Fruit fly (Drosophila melanogaster): ENCODE measurements around the gene atk.

The atk gene

DNA sequence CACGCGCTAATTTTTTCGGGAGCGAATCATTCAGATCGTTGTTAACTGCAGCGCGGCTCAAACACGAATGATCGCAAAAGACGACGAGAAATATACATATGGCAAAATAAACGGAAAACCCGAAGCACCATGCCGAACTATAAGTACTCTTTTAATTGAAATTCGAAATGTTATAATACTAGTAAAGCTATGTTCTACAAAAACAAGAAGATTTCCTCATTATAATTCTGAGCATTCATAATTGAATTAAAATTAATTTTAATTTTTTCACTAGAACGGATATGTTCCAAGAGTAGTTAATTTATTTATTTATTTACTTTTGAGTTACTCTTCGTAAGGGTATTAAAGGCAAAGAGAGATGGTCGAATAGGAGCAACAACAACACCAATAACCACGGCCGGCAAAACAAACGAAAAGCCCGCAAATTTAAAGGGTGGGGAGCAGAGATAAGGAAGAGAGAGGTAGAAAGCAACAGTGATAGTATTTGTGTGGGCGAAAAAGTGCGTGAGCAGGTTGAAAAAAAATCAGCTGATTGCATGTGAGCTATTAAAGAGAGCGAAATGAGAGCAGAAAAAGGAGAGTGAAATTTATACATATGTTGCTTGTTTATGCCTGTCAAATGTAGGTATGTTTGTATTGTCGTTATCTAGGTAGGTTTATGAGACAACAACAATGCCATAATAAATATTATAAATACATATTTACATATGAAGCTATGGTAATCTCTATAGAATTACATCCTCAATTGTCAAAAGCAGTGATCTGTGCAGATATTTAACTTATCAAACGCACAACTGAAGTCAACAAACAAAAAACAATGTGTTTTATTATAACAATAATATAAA lies 29.0 kb upstream of the atk start (continued):
- TF ChIP-seq amos (GFP tag; IDR thresholded peaks at IDR 0.05; ENCODE audit: partially characterized antibody) (no peak), CG1233 (GFP tag; optimal IDR thresholded peaks at IDR 0.05) (peak; percentile 37), fd102C (GFP tag; optimal IDR thresholded peaks at IDR 0.05) (peak; percentile 6), CG12744 (GFP tag; optimal IDR thresholded peaks at IDR 0.05) (no peak), ind (GFP tag; optimal IDR thresholded peaks at IDR 0.05) (peak; percentile 67), sob (GFP tag; IDR thresholded peaks at IDR 0.05) (peak; percentile 83), fd64A (GFP tag; optimal IDR thresholded peaks at IDR 0.05) (peak; percentile 58), CG15514 (GFP tag; optimal IDR thresholded peaks at IDR 0.05) (peak; percentile 56), gem (tag; optimal IDR thresholded peaks at IDR 0.05) (peak; percentile 88), CG6272 (GFP tag; IDR thresholded peaks at IDR 0.05) (no peak), ems (GFP tag; optimal IDR thresholded peaks at IDR 0.05) (peak; percentile 20), CG1529 (GFP tag; optimal IDR thresholded peaks at IDR 0.05) (peak; percentile 10), ATbp (GFP tag; optimal IDR thresholded peaks at IDR 0.05) (peak; percentile 55), Sry-δ (GFP tag; optimal IDR thresholded peaks at IDR 0.05) (no peak), CG12299 (tag; optimal IDR thresholded peaks at IDR 0.05) (no peak), cas (GFP tag; IDR thresholded peaks at IDR 0.05) (no peak; the same call in 1 of the 2 replicates), knrl (GFP tag; IDR thresholded peaks at IDR 0.05; ENCODE audit: partially characterized antibody) (no peak), CG7745 (tag; optimal IDR thresholded peaks at IDR 0.05) (no peak), CG10979 (tag; optimal IDR thresholded peaks at IDR 0.05) (peak; percentile 23), sim (GFP tag; IDR thresholded peaks at IDR 0.05) (0 out of 2 replicates have a peak, but pooled peaks have one; percentile 44), bcd (GFP tag; optimal IDR thresholded peaks at IDR 0.05) (peak; percentile 69), CTCF (GFP tag; optimal IDR thresholded peaks at IDR 0.05) (peak; percentile 40), mirr (GFP tag; optimal IDR thresholded peaks at IDR 0.05) (no peak), ftz-f1 (GFP tag; optimal IDR thresholded peaks at IDR 0.05) (no peak), nmo (GFP tag; optimal IDR thresholded peaks at IDR 0.05) (peak; percentile 76), hth (optimal IDR thresholded peaks at IDR 0.05) (no peak), CG1647 (GFP tag; optimal IDR thresholded peaks at IDR 0.05) (peak; percentile 28), HLH54F (GFP tag; optimal IDR thresholded peaks at IDR 0.05) (peak; percentile 38), bab2 (GFP tag; optimal IDR thresholded peaks at IDR 0.05) (peak; percentile 55), Hey (tag; optimal IDR thresholded peaks at IDR 0.05) (no peak), Hr78 (GFP tag; optimal IDR thresholded peaks at IDR 0.05) (peak in 1 of 2 experiments; percentile 44), CG31365 (tag; optimal IDR thresholded peaks at IDR 0.05) (peak; percentile 0), z (GFP tag; IDR thresholded peaks at IDR 0.05) (no peak), nom (GFP tag; optimal IDR thresholded peaks at IDR 0.05) (peak; percentile 70), Myb (GFP tag; optimal IDR thresholded peaks at IDR 0.05) (peak; percentile 12), CG5245 (GFP tag; optimal IDR thresholded peaks at IDR 0.05) (peak; percentile 18), HLHmδ (GFP tag; optimal IDR thresholded peaks at IDR 0.05) (no peak), ase (GFP tag; IDR thresholded peaks at IDR 0.05) (peak; percentile 69; the same call in 2 of the 3 replicates), tna (GFP tag; IDR thresholded peaks at IDR 0.05; ENCODE audit: partially characterized antibody) (no peak), Spps (tag; optimal IDR thresholded peaks at IDR 0.05) (peak; percentile 17), HmgD (GFP tag; optimal IDR thresholded peaks at IDR 0.05) (no peak), PHDP (tag; optimal IDR thresholded peaks at IDR 0.05) (peak; percentile 85), CG17186 (GFP tag; optimal IDR thresholded peaks at IDR 0.05) (no peak), CG11696 (GFP tag; IDR thresholded peaks at IDR 0.05) (peak; percentile 59), dmrt11E (tag; optimal IDR thresholded peaks at IDR 0.05) (no peak), CG31224 (GFP tag; IDR thresholded peaks at IDR 0.05) (peak; percentile 77), Rfx (GFP tag; IDR thresholded peaks at IDR 0.05) (peak; percentile 83), usp (GFP tag; optimal IDR thresholded peaks at IDR 0.05) (no peak), CG18599 (GFP tag; optimal IDR thresholded peaks at IDR 0.05) (peak; percentile 84)
